Fruit fly (Drosophila melanogaster) whole organism, embryonic: ENCODE measurements around the gene RpS25.

Experiments used
- Atf-2 ChIP-seq: fragments of 200-800 bp; sonication (Bioruptor generic); optimal IDR thresholded peaks from 2 replicates; lab custom pipeline; 2016; ENCODE audit warnings: missing biosample characterization, missing genetic modification characterization
- CG10654 ChIP-seq: fragments of 200-800 bp; sonication (Bioruptor generic); optimal IDR thresholded peaks from 2 replicates; lab custom pipeline; 2016; ENCODE audit warnings: missing biosample characterization, missing genetic modification characterization
- CG11093 ChIP-seq: fragments of 200-800 bp; sonication (Bioruptor generic); IDR thresholded peaks from 3 replicates; pipeline ENCODE4 v1.3.6; 2022; ENCODE audit warnings: missing biosample characterization, missing genetic modification characterization
- CG11456 ChIP-seq: fragments of 200-800 bp; sonication (Bioruptor generic); IDR thresholded peaks from 3 replicates; pipeline ENCODE4 v1.3.6; 2022; ENCODE audit warnings: missing biosample characterization, missing genetic modification characterization
- CG1233 ChIP-seq: fragments of 200-800 bp; sonication (Bioruptor generic); optimal IDR thresholded peaks from 4 replicates; lab custom pipeline; 2018; ENCODE audit warnings: missing biosample characterization, mild to moderate bottlenecking, missing genetic modification characterization
- CG12659 ChIP-seq: fragments of 200-800 bp; sonication (Bioruptor generic); optimal IDR thresholded peaks from 3 replicates; lab custom pipeline; 2017; ENCODE audit warnings: mild to moderate bottlenecking, missing biosample characterization, missing genetic modification reagents, missing genetic modification characterization
- CG12942 ChIP-seq: fragments of 200-800 bp; sonication (Bioruptor generic); optimal IDR thresholded peaks from 3 replicates; lab custom pipeline; 2016; ENCODE audit warnings: missing biosample characterization, missing genetic modification characterization
- CG1603 ChIP-seq: fragments of 200-800 bp; sonication (Bioruptor generic); optimal IDR thresholded peaks from 2 replicates; lab custom pipeline; 2019; ENCODE audit warnings: missing biosample characterization, mild to moderate bottlenecking, missing genetic modification characterization, moderate library complexity
- CG1647 ChIP-seq: fragments of 200-800 bp; sonication (Bioruptor generic); optimal IDR thresholded peaks from 3 replicates; lab custom pipeline; 2016; ENCODE audit warnings: missing biosample characterization, missing genetic modification characterization
- CG1792 ChIP-seq: fragments of 200-800 bp; sonication (Bioruptor generic); optimal IDR thresholded peaks from 2 replicates; lab custom pipeline; 2016; ENCODE audit warnings: missing biosample characterization, missing genetic modification characterization
- CG2202 ChIP-seq: fragments of 200-800 bp; sonication (Bioruptor generic); optimal IDR thresholded peaks from 2 replicates; lab custom pipeline; 2018; ENCODE audit warnings: missing biosample characterization, mild to moderate bottlenecking, missing genetic modification characterization
- CG2712 ChIP-seq: fragments of 200-800 bp; optimal IDR thresholded peaks from 3 replicates; lab custom pipeline; 2019; ENCODE audit warnings: missing biosample characterization, mild to moderate bottlenecking, missing genetic modification characterization, moderate library complexity
- CG5245 ChIP-seq: fragments of 200-800 bp; sonication (Bioruptor generic); optimal IDR thresholded peaks from 3 replicates; lab custom pipeline; 2016; ENCODE audit warnings: missing biosample characterization, missing genetic modification characterization
- CG6689 ChIP-seq: fragments of 200-800 bp; sonication (Bioruptor generic); IDR thresholded peaks from 2 replicates; pipeline ENCODE4 v1.3.6; 2022; ENCODE audit warnings: missing biosample characterization, missing genetic modification characterization
- CG8089 ChIP-seq: fragments of 200-800 bp; sonication (Bioruptor generic); optimal IDR thresholded peaks from 3 replicates; lab custom pipeline; 2016; ENCODE audit warnings: missing biosample characterization, missing genetic modification characterization
- CG8359 ChIP-seq: fragments of 200-800 bp; sonication (Bioruptor generic); optimal IDR thresholded peaks from 2 replicates; lab custom pipeline; 2017; ENCODE audit warnings: missing biosample characterization, mild to moderate bottlenecking, missing genetic modification characterization, borderline replicate concordance
- CG8944 ChIP-seq: fragments of 200-800 bp; sonication (Bioruptor generic); optimal IDR thresholded peaks from 3 replicates; lab custom pipeline; 2016; ENCODE audit warnings: missing biosample characterization, missing genetic modification characterization
- D ChIP-seq, 2 experiments: fragments of 200-800 bp in 1 of 2; fragments of >200 bp in 1 of 2; sonication (Bioruptor generic) in 1 of 2; optimal IDR thresholded peaks; 2 replicates in 1 of 2; 3 replicates in 1 of 2; lab custom pipeline; 2017; ENCODE audit warnings: mild to moderate bottlenecking in 1 of 2, missing biosample characterization in 1 of 2, missing genetic modification characterization in 1 of 2, missing genetic modification reagents in 1 of 2
- D19B ChIP-seq: fragments of 200-800 bp; sonication (Bioruptor generic); optimal IDR thresholded peaks from 2 replicates; lab custom pipeline; 2017; ENCODE audit warnings: missing biosample characterization, mild to moderate bottlenecking, missing genetic modification characterization
- Drgx ChIP-seq: fragments of 200-800 bp; sonication (Bioruptor generic); IDR thresholded peaks from 2 replicates; pipeline ENCODE4 v1.3.6; 2022; ENCODE audit warnings: missing biosample characterization, missing genetic modification characterization
- Elba2 ChIP-seq: fragments of 200-800 bp; sonication (Bioruptor generic); optimal IDR thresholded peaks from 3 replicates; lab custom pipeline; 2016; ENCODE audit warnings: missing biosample characterization, missing genetic modification characterization
- Gug ChIP-seq: fragments of 200-800 bp; sonication (Bioruptor generic); IDR thresholded peaks from 4 replicates; pipeline ENCODE4 v1.3.6; 2022; ENCODE audit warnings: missing biosample characterization, missing genetic modification characterization
- Hand ChIP-seq: fragments of 200-800 bp; sonication (Bioruptor generic); optimal IDR thresholded peaks from 2 replicates; lab custom pipeline; 2017; ENCODE audit warnings: mild to moderate bottlenecking, missing biosample characterization, missing genetic modification reagents, missing genetic modification characterization
- HmgZ ChIP-seq: fragments of 200-800 bp; sonication (Bioruptor generic); optimal IDR thresholded peaks from 2 replicates; lab custom pipeline; 2018; ENCODE audit warnings: missing biosample characterization, mild to moderate bottlenecking, missing genetic modification characterization
- Hr39 ChIP-seq: fragments of >200 bp; optimal IDR thresholded peaks from 2 replicates; lab custom pipeline; 2017
- Hsf ChIP-seq: fragments of 200-800 bp; sonication (Bioruptor generic); optimal IDR thresholded peaks from 3 replicates; lab custom pipeline; 2016; ENCODE audit warnings: missing biosample characterization, missing genetic modification characterization
- Nf-YC ChIP-seq: fragments of 200-800 bp; optimal IDR thresholded peaks from 3 replicates; lab custom pipeline; 2019; ENCODE audit warnings: missing biosample characterization, mild to moderate bottlenecking, missing genetic modification characterization, moderate library complexity
- Oaz ChIP-seq: fragments of 200-800 bp; sonication (Bioruptor generic); IDR thresholded peaks from 2 replicates; pipeline ENCODE4 v1.3.6; 2022; ENCODE audit warnings: missing biosample characterization, missing genetic modification characterization
- Poxn ChIP-seq: fragments of 200-800 bp; sonication (Bioruptor generic); IDR thresholded peaks from 2 replicates; pipeline ENCODE4 v1.3.6; 2022; ENCODE audit warnings: missing biosample characterization, missing genetic modification characterization
- Sry-β ChIP-seq: fragments of 200-800 bp; sonication (Bioruptor generic); optimal IDR thresholded peaks from 2 replicates; lab custom pipeline; 2018; ENCODE audit warnings: missing biosample characterization, mild to moderate bottlenecking, missing genetic modification characterization, moderate library complexity
- Xrp1 ChIP-seq: fragments of 200-800 bp; sonication (Bioruptor generic); IDR thresholded peaks from 2 replicates; pipeline ENCODE4 v1.3.6; 2022; ENCODE audit warnings: missing biosample characterization, missing genetic modification characterization
- ara ChIP-seq: fragments of 200-800 bp; sonication (Bioruptor generic); IDR thresholded peaks from 2 replicates; pipeline ENCODE4 v1.3.6; 2022; ENCODE audit warnings: missing biosample characterization, missing genetic modification characterization
- btn ChIP-seq: fragments of 200-800 bp; sonication (Bioruptor generic); optimal IDR thresholded peaks from 2 replicates; lab custom pipeline; 2016; ENCODE audit warnings: missing biosample characterization, missing genetic modification characterization
- danr ChIP-seq: fragments of 200-800 bp; sonication (Bioruptor generic); IDR thresholded peaks from 2 replicates; pipeline ENCODE4 v1.3.6; 2022; ENCODE audit warnings: missing biosample characterization, missing genetic modification characterization
- en ChIP-seq: fragments of 200-800 bp; sonication (Bioruptor generic); optimal IDR thresholded peaks from 2 replicates; lab custom pipeline; 2016; ENCODE audit warnings: missing biosample characterization, missing genetic modification characterization
- eve ChIP-seq, 2 experiments: fragments of >200 bp; optimal IDR thresholded peaks; 2 replicates each; lab custom pipeline; 2017; ENCODE audit warnings: missing biosample characterization in 2 of 2, missing genetic modification characterization in 2 of 2
- fd102C ChIP-seq: fragments of 200-800 bp; sonication (Bioruptor generic); optimal IDR thresholded peaks from 2 replicates; lab custom pipeline; 2018; ENCODE audit warnings: missing biosample characterization, mild to moderate bottlenecking, missing genetic modification characterization, moderate library complexity
- gcm2 ChIP-seq: fragments of 200-800 bp; sonication (Bioruptor generic); optimal IDR thresholded peaks from 2 replicates; lab custom pipeline; 2016; ENCODE audit warnings: missing biosample characterization, missing genetic modification characterization
- grn ChIP-seq: fragments of 200-800 bp; sonication (Bioruptor generic); optimal IDR thresholded peaks from 3 replicates; lab custom pipeline; 2017; ENCODE audit warnings: missing biosample characterization, missing genetic modification characterization
- gro ChIP-seq: fragments of 200-800 bp; sonication (Bioruptor generic); optimal IDR thresholded peaks from 2 replicates; lab custom pipeline; 2016; ENCODE audit warnings: missing biosample characterization, missing genetic modification characterization
- gt ChIP-seq: fragments of 200-800 bp; sonication (Bioruptor generic); IDR thresholded peaks from 2 replicates; pipeline ENCODE4 v1.3.6; 2022; ENCODE audit warnings: missing biosample characterization, missing genetic modification characterization
- insv ChIP-seq, 2 experiments: fragments of 200-800 bp; sonication (Bioruptor generic); optimal IDR thresholded peaks; 3 replicates each; lab custom pipeline; 2016 to 2018; ENCODE audit warnings: missing biosample characterization in 2 of 2, missing genetic modification characterization in 2 of 2
- oc ChIP-seq: fragments of 200-800 bp; sonication (Bioruptor generic); optimal IDR thresholded peaks from 2 replicates; lab custom pipeline; 2018; ENCODE audit warnings: missing biosample characterization, mild to moderate bottlenecking, missing genetic modification characterization, moderate library complexity
- onecut ChIP-seq: fragments of 200-800 bp; sonication (Bioruptor generic); IDR thresholded peaks from 2 replicates; pipeline ENCODE4 v1.3.6; 2022; ENCODE audit warnings: missing biosample characterization, missing genetic modification characterization
- pan ChIP-seq, 4 experiments: fragments of >200 bp in 3 of 4; fragments of 200-800 bp in 1 of 4; sonication (Bioruptor generic) in 1 of 4; optimal IDR thresholded peaks in 3 of 4; IDR thresholded peaks in 1 of 4; 2 replicates each; pipeline versions ENCODE4 v1.3.6 to Lab custom; 2017 to 2022; ENCODE audit warnings: missing biosample characterization in 2 of 4, missing genetic modification characterization in 2 of 4, mixed read lengths in 1 of 4
- peb ChIP-seq: fragments of 200-800 bp; sonication (Bioruptor generic); IDR thresholded peaks from 2 replicates; pipeline ENCODE4 v1.3.6; 2022; ENCODE audit warnings: missing biosample characterization, missing genetic modification characterization
- pho ChIP-seq: fragments of 200-800 bp; sonication (Bioruptor generic); optimal IDR thresholded peaks from 2 replicates; lab custom pipeline; 2016; ENCODE audit warnings: missing biosample characterization, missing genetic modification characterization
- sens-2 ChIP-seq: fragments of 200-800 bp; sonication (Bioruptor generic); IDR thresholded peaks from 2 replicates; pipeline ENCODE4 v1.3.6; 2022; ENCODE audit warnings: missing biosample characterization, missing genetic modification characterization
- stc ChIP-seq: fragments of 200-800 bp; sonication (Bioruptor generic); IDR thresholded peaks from 2 replicates; pipeline ENCODE4 v1.3.6; 2022; ENCODE audit warnings: missing biosample characterization, missing genetic modification characterization
- usp ChIP-seq: fragments of >200 bp; optimal IDR thresholded peaks from 2 replicates; lab custom pipeline; 2017; ENCODE audit warnings: missing biosample characterization, missing genetic modification characterization

Gene RpS25

DNA sequence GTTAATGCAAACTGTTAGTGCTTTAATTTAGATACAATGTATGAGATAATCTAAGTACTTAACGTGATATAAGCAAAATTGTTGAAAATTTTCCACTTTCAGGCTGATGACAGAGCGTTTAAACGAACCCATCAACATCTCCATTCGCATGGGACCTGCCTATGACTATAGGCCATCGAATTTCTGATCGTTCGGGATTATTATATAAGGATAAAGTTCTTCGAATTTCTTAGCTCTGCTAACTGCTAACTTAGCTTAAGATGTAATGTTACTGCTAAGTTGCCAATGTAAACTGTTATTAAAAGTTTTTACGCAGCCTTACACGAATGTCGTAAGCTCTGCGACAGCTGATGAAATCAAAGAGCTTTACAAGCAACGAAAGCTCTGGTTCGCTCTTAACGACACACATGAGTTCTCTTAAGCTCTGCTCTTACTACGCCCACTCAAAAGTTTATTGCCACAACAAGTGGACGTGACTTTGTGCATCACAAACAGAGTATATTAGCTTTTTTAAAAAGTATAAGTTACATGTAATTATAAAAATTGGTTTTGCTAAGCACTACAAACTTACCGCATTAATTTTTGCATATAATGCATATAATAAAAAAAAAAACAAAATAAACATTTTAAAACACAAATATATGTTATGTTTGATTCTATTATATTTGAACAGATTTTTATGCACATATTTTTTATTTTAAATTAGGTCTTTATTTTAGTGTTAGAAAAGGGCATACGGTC, 19.3 kb downstream of the RpS25 start (continued):
- peak; percentile 95 for TF ChIP-seq CG12942 (GFP tag; lab: Kevin White, UChicago)
- no peak for TF ChIP-seq fd102C (GFP tag; lab: Kevin White, UChicago)
- TF ChIP-seq peb (GFP tag; lab: Robert Waterston, UW), result peak; percentile 97
- TF ChIP-seq sens-2, result peak; percentile 82
- no peak for TF ChIP-seq Hr39 (lab: Kevin White, UChicago)
- no peak for TF ChIP-seq D (optimal IDR thresholded peaks at IDR 0.05; lab: Kevin White, UChicago)
- TF ChIP-seq D (GFP tag; optimal IDR thresholded peaks at IDR 0.05; lab: Kevin White, UChicago), result peak; percentile 99
- TF ChIP-seq Sry-β, result peak; percentile 64
- peak; percentile 97 for TF ChIP-seq danr (GFP tag; lab: Robert Waterston, UW)
- TF ChIP-seq CG1233 (GFP tag; lab: Kevin White, UChicago), result peak; percentile 99
- TF ChIP-seq CG6689 (GFP tag; lab: Robert Waterston, UW), result peak; percentile 99
- peak; percentile 41 for TF ChIP-seq gro (GFP tag; lab: Kevin White, UChicago)
- TF ChIP-seq CG8089 (GFP tag; lab: Kevin White, UChicago), result peak; percentile 63
- peak; percentile 97 for TF ChIP-seq HmgZ
- TF ChIP-seq D19B (GFP tag; lab: Kevin White, UChicago), result peak; percentile 96
- TF ChIP-seq CG1603 (tag; lab: Kevin White, UChicago), result peak; percentile 61
- no peak for TF ChIP-seq gcm2 (GFP tag; lab: Kevin White, UChicago)
- peak; percentile 98 for TF ChIP-seq stc (GFP tag; lab: Robert Waterston, UW)
- peak; percentile 96 for TF ChIP-seq pho (GFP tag; lab: Kevin White, UChicago)
- peak in 1 of 2 experiments; percentile 99 for TF ChIP-seq eve (GFP tag; optimal IDR thresholded peaks at IDR 0.05; lab: Kevin White, UChicago)
- TF ChIP-seq CG11456, result peak; percentile 98
- peak; percentile 97 for TF ChIP-seq Oaz
- TF ChIP-seq Poxn (GFP tag; lab: Robert Waterston, UW), result peak; percentile 94
- peak; percentile 97 for TF ChIP-seq Hand (GFP tag; lab: Kevin White, UChicago)
- no peak for TF ChIP-seq Elba2 (GFP tag; lab: Kevin White, UChicago)
- TF ChIP-seq Nf-YC (tag; lab: Kevin White, UChicago), result peak; percentile 88
- peak; percentile 93 for TF ChIP-seq CG8359
- TF ChIP-seq Drgx (GFP tag; lab: Robert Waterston, UW), result peak; percentile 98
- TF ChIP-seq CG8944 (GFP tag; lab: Kevin White, UChicago), result peak; percentile 78
- TF ChIP-seq CG11093 (GFP tag; lab: Robert Waterston, UW), result peak; percentile 98
- peak; percentile 10 for TF ChIP-seq btn
- peak; percentile 98 for TF ChIP-seq Xrp1 (GFP tag; lab: Robert Waterston, UW)
- TF ChIP-seq Hsf (GFP tag; lab: Kevin White, UChicago), result peak; percentile 97
- peak; percentile 97 for TF ChIP-seq oc (tag; lab: Kevin White, UChicago)
- peak; percentile 96 for TF ChIP-seq ara (GFP tag; lab: Robert Waterston, UW)
- TF ChIP-seq insv (GFP tag; optimal IDR thresholded peaks at IDR 0.05; lab: Kevin White, UChicago), result peak in 1 of 2 experiments; percentile 79
- TF ChIP-seq pan (optimal IDR thresholded peaks at IDR 0.05; lab: Kevin White, UChicago), result no peak
- TF ChIP-seq pan (GFP tag; optimal IDR thresholded peaks at IDR 0.05 in 1 of 2, IDR thresholded peaks at IDR 0.05 in 1 of 2), result peak in 1 of 2 experiments; percentile 99
- TF ChIP-seq CG5245 (GFP tag; lab: Kevin White, UChicago), result peak; percentile 91
- no peak for TF ChIP-seq grn (GFP tag; lab: Kevin White, UChicago)
- peak; percentile 95 for TF ChIP-seq onecut (GFP tag; lab: Robert Waterston, UW)
- TF ChIP-seq CG10654 (GFP tag; lab: Kevin White, UChicago), result peak; percentile 97
- TF ChIP-seq usp, result no peak
- TF ChIP-seq CG1647 (GFP tag; lab: Kevin White, UChicago), result peak; percentile 81
- TF ChIP-seq gt (GFP tag; lab: Robert Waterston, UW), result peak; percentile 96
- TF ChIP-seq CG1792 (GFP tag; lab: Kevin White, UChicago), result peak; percentile 88
- peak; percentile 31 for TF ChIP-seq en
- peak; percentile 97 for TF ChIP-seq Gug (GFP tag; lab: Robert Waterston, UW)
- peak; percentile 97 for TF ChIP-seq CG2712
- TF ChIP-seq CG12659, result peak; percentile 99
- peak; percentile 74 for TF ChIP-seq Atf-2
- peak; percentile 92 for TF ChIP-seq CG2202 (tag; lab: Kevin White, UChicago)
